Worm (Caenorhabditis elegans) whole organism, L4 larva: ENCODE measurements around the gene tbx-2.

Experiments used
- aha-1 ChIP-seq: fragments of 150-350 bp; peaks from one replicate; lab custom pipeline; 2014; ENCODE audit warnings: missing biosample characterization, missing genetic modification characterization
- gei-8 ChIP-seq: fragments of 200-800 bp; sonication (Bioruptor generic); optimal IDR thresholded peaks from 2 replicates; lab custom pipeline; 2018; ENCODE audit warnings: mild to moderate bottlenecking, missing genetic modification characterization, missing compliant biosample characterization
- lin-13 ChIP-seq: fragments of 150-350 bp; optimal IDR thresholded peaks from 2 replicates; lab custom pipeline; 2014; ENCODE audit warnings: missing biosample characterization, missing genetic modification reagents, missing genetic modification characterization
- nhr-6 ChIP-seq: fragments of 150-350 bp; optimal IDR thresholded peaks from 2 replicates; lab custom pipeline; 2014; ENCODE audit warnings: missing biosample characterization, missing genetic modification characterization
- pha-4 ChIP-seq, 2 experiments: fragments of 150-350 bp in 1 of 2; fragments of 200-800 bp in 1 of 2; sonication (Bioruptor generic) in 1 of 2; IDR thresholded peaks in 1 of 2; optimal IDR thresholded peaks in 1 of 2; 2 replicates each; pipeline versions ENCODE4 v1.3.6 to Lab custom; 2014 to 2022; ENCODE audit warnings: missing genetic modification characterization in 2 of 2, missing genetic modification reagents in 2 of 2, missing biosample characterization in 1 of 2, missing compliant biosample characterization in 1 of 2
- snpc-1.2 ChIP-seq: fragments of 200-800 bp; sonication (Bioruptor generic); IDR thresholded peaks from 2 replicates; pipeline ENCODE4 v1.3.6; 2022; ENCODE audit warnings: missing genetic modification reagents, missing genetic modification characterization, missing compliant biosample characterization

DNA sequence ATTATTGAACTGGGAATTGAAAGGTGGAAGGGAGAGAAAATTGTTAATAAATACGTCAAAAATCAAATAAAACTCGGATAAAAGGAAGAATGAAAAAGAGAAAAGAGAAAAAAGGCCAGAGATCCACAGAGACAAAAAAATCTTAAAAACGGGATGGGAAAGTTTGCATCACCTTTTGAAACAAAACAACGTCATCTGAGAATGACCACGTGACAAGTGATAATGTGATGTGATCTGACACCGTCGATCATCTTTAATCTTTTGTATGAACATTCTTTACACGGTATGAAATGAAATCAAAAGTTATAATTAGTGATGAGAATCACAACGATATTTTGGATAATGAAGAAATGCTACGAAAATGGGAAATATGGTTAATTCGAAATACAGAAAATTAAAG is 29.6 kb upstream of the tbx-2 start:
- TF ChIP-seq gei-8 (GFP tag; lab: Kevin White, UChicago) (no peak), snpc-1.2 (GFP tag; lab: Robert Waterston, UW) (no peak), lin-13 (GFP tag; lab: Kevin White, UChicago) (no peak), aha-1 (tag; lab: Kevin White, UChicago) (no peak), pha-4 (GFP tag; IDR thresholded peaks at IDR 0.05; lab: Robert Waterston, UW) (no peak), pha-4 (tag; optimal IDR thresholded peaks at IDR 0.05; lab: Kevin White, UChicago) (no peak), nhr-6 (tag; lab: Kevin White, UChicago) (no peak)
